Fruit fly (Drosophila melanogaster): ENCODE results near the gene CG5953.

Gene CG5953

dm6 chr2L:16544563-16545066, 11.9 kb upstream of the CG5953 start, which contains the start of gene mtgo (continued):
- TF ChIP-seq CG9932 (GFP tag; IDR thresholded peaks at IDR 0.05), result 0 out of 2 replicates have a peak, but pooled peaks have one; percentile 11
- TF ChIP-seq fd96Cb (tag; optimal IDR thresholded peaks at IDR 0.05), result peak; percentile 31
- TF ChIP-seq CG30431 (GFP tag; optimal IDR thresholded peaks at IDR 0.05), result no peak
- TF ChIP-seq Chrac-16 (GFP tag; optimal IDR thresholded peaks at IDR 0.05), result no peak
- TF ChIP-seq CG8388 (GFP tag; optimal IDR thresholded peaks at IDR 0.05), result no peak
- TF ChIP-seq pan (optimal IDR thresholded peaks at IDR 0.05), result no peak
- TF ChIP-seq pan (GFP tag; optimal IDR thresholded peaks at IDR 0.05 in 1 of 2, IDR thresholded peaks at IDR 0.05 in 1 of 2), result peak in 1 of 2 experiments; percentile 69
- no peak for TF ChIP-seq oc (tag; optimal IDR thresholded peaks at IDR 0.05)
- no peak; the same call in 1 of the 2 replicates for TF ChIP-seq amos (GFP tag; IDR thresholded peaks at IDR 0.05; ENCODE audit: partially characterized antibody)
- TF ChIP-seq Lpt (GFP tag; optimal IDR thresholded peaks at IDR 0.05), result no peak
- no peak for TF ChIP-seq ranshi (GFP tag; IDR thresholded peaks at IDR 0.05)
- no peak for TF ChIP-seq insv (GFP tag; optimal IDR thresholded peaks at IDR 0.05)
- peak; percentile 81 for TF ChIP-seq Fer1 (GFP tag; optimal IDR thresholded peaks at IDR 0.05)
- TF ChIP-seq cas (GFP tag; IDR thresholded peaks at IDR 0.05), result no peak
- peak; percentile 7 for TF ChIP-seq CG8924 (tag; optimal IDR thresholded peaks at IDR 0.05)
- no peak for TF ChIP-seq Ptx1 (GFP tag; IDR thresholded peaks at IDR 0.05)
- TF ChIP-seq CG10321 (GFP tag; IDR thresholded peaks at IDR 0.05), result no peak
- no peak for TF ChIP-seq gcm2 (GFP tag; optimal IDR thresholded peaks at IDR 0.05)
- peak; percentile 36 for TF ChIP-seq mam (GFP tag; optimal IDR thresholded peaks at IDR 0.05)
- no peak for TF ChIP-seq CG13775 (GFP tag; optimal IDR thresholded peaks at IDR 0.05)
- no peak for TF ChIP-seq CrebB (tag; optimal IDR thresholded peaks at IDR 0.05)
- TF ChIP-seq zen (tag; optimal IDR thresholded peaks at IDR 0.05), result no peak
- no peak for TF ChIP-seq Tbp (GFP tag; optimal IDR thresholded peaks at IDR 0.05)
- TF ChIP-seq CG17186 (GFP tag; optimal IDR thresholded peaks at IDR 0.05), result no peak
- TF ChIP-seq Side (GFP tag; optimal IDR thresholded peaks at IDR 0.05), result no peak
- 0 out of 3 replicates have a peak, but pooled peaks have one; percentile 48 for TF ChIP-seq dysf (GFP tag; IDR thresholded peaks at IDR 0.05)
- TF ChIP-seq CG2875 (GFP tag; optimal IDR thresholded peaks at IDR 0.05), result no peak
- peak; percentile 51 for TF ChIP-seq Sox100B (GFP tag; optimal IDR thresholded peaks at IDR 0.05)
- peak; percentile 91 for TF ChIP-seq CG3163 (GFP tag; optimal IDR thresholded peaks at IDR 0.05)
- TF ChIP-seq CG18599 (GFP tag; optimal IDR thresholded peaks at IDR 0.05), result peak; percentile 86
- TF ChIP-seq CG10654 (GFP tag; optimal IDR thresholded peaks at IDR 0.05), result no peak
- no peak for TF ChIP-seq wor (GFP tag; IDR thresholded peaks at IDR 0.05)
- no peak for TF ChIP-seq pzg (GFP tag; optimal IDR thresholded peaks at IDR 0.05)
- no peak for TF ChIP-seq CG17568 (GFP tag; optimal IDR thresholded peaks at IDR 0.05)
- no peak for TF ChIP-seq CG3995 (GFP tag; optimal IDR thresholded peaks at IDR 0.05)
- no peak for TF ChIP-seq fd64A (GFP tag; optimal IDR thresholded peaks at IDR 0.05)
- no peak for TF ChIP-seq Dp (GFP tag; optimal IDR thresholded peaks at IDR 0.05)
- TF ChIP-seq C15 (GFP tag; IDR thresholded peaks at IDR 0.05), result no peak
- no peak for TF ChIP-seq Gug (GFP tag; IDR thresholded peaks at IDR 0.05)
- 0 out of 2 replicates have a peak, but pooled peaks have one; percentile 14 for TF ChIP-seq gsb (GFP tag; IDR thresholded peaks at IDR 0.05)
- TF ChIP-seq bowl (GFP tag; IDR thresholded peaks at IDR 0.05), result no peak
- TF ChIP-seq sqz (GFP tag; optimal IDR thresholded peaks at IDR 0.05), result peak; percentile 15
- TF ChIP-seq ash1 (GFP tag; optimal IDR thresholded peaks at IDR 0.05), result no peak
- no peak for TF ChIP-seq Pdp1 (GFP tag; optimal IDR thresholded peaks at IDR 0.05)
- TF ChIP-seq Hand (GFP tag; optimal IDR thresholded peaks at IDR 0.05), result peak; percentile 21
- TF ChIP-seq bab2 (GFP tag; optimal IDR thresholded peaks at IDR 0.05), result no peak
- no peak for TF ChIP-seq Oaz (GFP tag; IDR thresholded peaks at IDR 0.05)
- peak; percentile 25 for TF ChIP-seq exex (tag; optimal IDR thresholded peaks at IDR 0.05)
- no peak for TF ChIP-seq CG7745 (tag; optimal IDR thresholded peaks at IDR 0.05)
- TF ChIP-seq dmrt11E (tag; optimal IDR thresholded peaks at IDR 0.05), result no peak
- no peak for TF ChIP-seq Hr3 (GFP tag; optimal IDR thresholded peaks at IDR 0.05)
